Worm (Caenorhabditis elegans) whole organism, young adult: ENCODE measurements around the gene slc-36.1.

Experiments
- K11D2.4 ChIP-seq: fragments of 200-800 bp; sonication (Bioruptor generic); IDR thresholded peaks from 2 replicates; pipeline ENCODE4 v1.3.6; 2022; ENCODE audit warnings: missing genetic modification reagents, missing genetic modification characterization, missing compliant biosample characterization
- T07F8.4 ChIP-seq: sonication (generic microtip); optimal IDR thresholded peaks from 2 replicates; lab custom pipeline; 2016; ENCODE audit warnings: mild to moderate bottlenecking, missing genetic modification characterization, moderate library complexity, missing compliant biosample characterization
- tlf-1 ChIP-seq: fragments of 200-800 bp; sonication (Bioruptor generic); optimal IDR thresholded peaks from 2 replicates; lab custom pipeline; 2018; ENCODE audit warnings: mild to moderate bottlenecking, missing genetic modification characterization, missing compliant biosample characterization

DNA sequence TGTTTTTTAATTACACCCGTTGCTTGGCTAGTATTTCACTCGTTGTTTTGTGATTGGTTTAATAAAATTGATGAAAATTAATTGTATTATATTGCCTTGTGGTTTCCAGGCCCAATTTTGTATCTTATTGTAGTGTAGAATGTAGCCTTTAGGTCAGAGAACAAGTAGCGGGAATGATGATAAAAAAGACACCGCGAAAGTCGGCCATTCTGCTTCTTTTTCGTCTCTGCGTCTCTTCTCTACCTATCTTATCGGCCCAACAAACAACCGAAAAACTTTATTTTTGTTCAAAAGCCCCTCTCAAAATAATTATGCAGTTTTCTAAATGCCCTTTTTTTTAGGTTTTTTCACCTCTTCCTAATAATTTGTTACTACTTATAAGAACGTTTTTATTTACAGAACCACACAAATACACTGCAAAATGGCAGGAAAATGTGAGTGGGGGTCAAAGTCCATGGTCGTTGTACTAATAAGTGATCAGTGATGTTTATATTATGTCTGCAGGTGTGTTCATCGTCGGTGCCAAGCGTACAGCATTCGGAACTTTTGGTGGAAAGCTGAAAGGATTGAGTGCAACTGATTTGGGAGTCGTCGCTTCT, 37.3 kb downstream of the slc-36.1 start, which contains the start of gene acaa-2:
- TF ChIP-seq T07F8.4 (tag; lab: Kevin White, UChicago): no peak
- TF ChIP-seq K11D2.4 (GFP tag; lab: Robert Waterston, UW): no peak
- TF ChIP-seq tlf-1: no peak
